Worm (Caenorhabditis elegans): ENCODE data around the gene W07G4.1.

The W07G4.1 gene

DNA sequence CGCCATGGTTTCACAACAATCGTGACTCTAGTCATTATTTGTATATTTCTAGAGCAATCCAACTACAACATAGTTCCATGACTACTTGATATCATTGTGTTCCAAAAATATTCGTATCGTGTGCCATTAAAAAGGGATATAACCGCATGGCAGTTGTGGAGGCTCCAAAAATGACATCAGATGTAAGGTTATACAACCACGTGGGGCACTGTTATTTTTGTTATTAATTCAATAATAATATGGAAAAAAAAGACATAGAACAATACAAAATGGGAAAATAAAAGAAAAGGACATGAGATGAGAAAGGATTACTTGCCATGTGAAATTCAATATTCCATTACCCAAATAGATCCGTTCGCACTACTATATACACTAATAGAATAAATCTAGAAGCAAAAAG is 42.1 kb downstream of the W07G4.1 start:
- TF ChIP-seq fkh-10 (GFP tag; optimal IDR thresholded peaks at IDR 0.05), result no peak
- TF ChIP-seq unc-62 (GFP tag; optimal IDR thresholded peaks at IDR 0.05 in 1 of 2), result peak in 1 of 2 experiments; percentile 14
- TF ChIP-seq unc-62 (tag; optimal IDR thresholded peaks at IDR 0.05), result no peak
- TF ChIP-seq egl-43 (GFP tag; IDR thresholded peaks at IDR 0.05), result no peak
- no peak for TF ChIP-seq pqm-1 (tag; optimal IDR thresholded peaks at IDR 0.05)
- TF ChIP-seq attf-4 (tag; optimal IDR thresholded peaks at IDR 0.05), result no peak
- no peak for TF ChIP-seq nhr-102 (tag; optimal IDR thresholded peaks at IDR 0.05)
- no peak for TF ChIP-seq nhr-10 (tag; optimal IDR thresholded peaks at IDR 0.05)

DNA sequence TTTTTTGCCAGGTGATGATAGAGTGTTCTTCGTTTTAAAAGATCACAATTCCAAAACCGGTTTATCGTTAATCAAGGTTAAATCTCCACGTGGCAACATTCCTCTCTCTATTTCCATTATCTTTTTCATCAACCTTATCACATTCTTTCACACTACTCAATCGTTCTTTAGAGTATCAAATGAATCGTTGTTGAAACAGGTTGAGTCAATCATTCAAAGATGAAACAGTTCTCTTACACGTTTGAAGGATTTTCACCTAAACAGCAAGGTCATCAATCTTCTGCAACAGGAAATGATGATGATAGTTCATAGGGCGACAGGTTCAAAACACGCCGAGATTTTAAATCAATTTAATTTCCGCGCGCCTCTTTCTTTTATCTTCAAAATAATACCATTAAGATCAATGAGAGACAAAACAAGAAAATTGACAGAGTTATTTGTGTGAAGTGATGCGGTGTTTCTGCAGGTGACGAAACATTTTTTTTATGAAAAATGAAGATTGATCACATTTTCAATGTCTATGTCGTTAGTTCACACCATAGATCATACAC is 47.9 kb downstream of the W07G4.1 start:
- TF ChIP-seq daf-16 (GFP tag; optimal IDR thresholded peaks at IDR 0.05), result no peak
- peak; percentile 53 for TF ChIP-seq daf-16 (tag; optimal IDR thresholded peaks at IDR 0.05)
- TF ChIP-seq lsy-2 (tag; optimal IDR thresholded peaks at IDR 0.05), result peak; percentile 47 to 51
- no peak for TF ChIP-seq tag-97 (GFP tag; IDR thresholded peaks at IDR 0.05)
- no peak for TF ChIP-seq F10B5.3 (tag; optimal IDR thresholded peaks at IDR 0.05)
- TF ChIP-seq mep-1 (tag; optimal IDR thresholded peaks at IDR 0.05), result peak; percentile 71
- no peak for TF ChIP-seq unc-39 (tag; optimal IDR thresholded peaks at IDR 0.05)
- peak; percentile 90 for TF ChIP-seq nhr-48 (tag; optimal IDR thresholded peaks at IDR 0.05)
- peak; percentile 79 for TF ChIP-seq gei-8 (GFP tag; optimal IDR thresholded peaks at IDR 0.05)
- peak; percentile 86 for TF ChIP-seq dmd-6 (GFP tag; IDR thresholded peaks at IDR 0.05)
- peak; percentile 41 for TF ChIP-seq nhr-11 (tag; optimal IDR thresholded peaks at IDR 0.05)
- TF ChIP-seq nhr-77 (tag; optimal IDR thresholded peaks at IDR 0.05), result peak; percentile 55
- TF ChIP-seq egl-43 (GFP tag; IDR thresholded peaks at IDR 0.05), result no peak
- no peak for TF ChIP-seq spr-1 (tag; optimal IDR thresholded peaks at IDR 0.05)
- TF ChIP-seq nhr-76 (tag; optimal IDR thresholded peaks at IDR 0.05), result peak; percentile 60
- no peak for TF ChIP-seq ZK546.5 (tag; optimal IDR thresholded peaks at IDR 0.05)
- peak; percentile 81 for TF ChIP-seq nhr-28 (tag; optimal IDR thresholded peaks at IDR 0.05)
- TF ChIP-seq hif-1 (tag; optimal IDR thresholded peaks at IDR 0.05), result peak in 1 of 2 experiments; percentile 7
- TF ChIP-seq nhr-6 (tag; optimal IDR thresholded peaks at IDR 0.05), result peak; percentile 57
- peak; percentile 91 for TF ChIP-seq mxl-3 (GFP tag; optimal IDR thresholded peaks at IDR 0.05)
- TF ChIP-seq lin-13 (GFP tag; optimal IDR thresholded peaks at IDR 0.05), result peak; percentile 16
- no peak for TF ChIP-seq lin-39 (tag; optimal IDR thresholded peaks at IDR 0.05)
- no peak for TF ChIP-seq mxl-2 (GFP tag; conservative IDR thresholded peaks at IDR 0.05)
- TF ChIP-seq pqm-1 (tag; optimal IDR thresholded peaks at IDR 0.05), result peak; percentile 23
- TF ChIP-seq snpc-4 (tag; optimal IDR thresholded peaks at IDR 0.05), result no peak
- TF ChIP-seq hmg-1.1 (GFP tag; IDR thresholded peaks at IDR 0.05), result no peak
- peak; percentile 91 for TF ChIP-seq aha-1 (tag)
- TF ChIP-seq dve-1 (tag; optimal IDR thresholded peaks at IDR 0.05; ENCODE audit: insufficient read depth), result peak; percentile 94
- TF ChIP-seq dpl-1 (GFP tag; optimal IDR thresholded peaks at IDR 0.05), result peak; percentile 27
- TF ChIP-seq unc-62 (GFP tag; optimal IDR thresholded peaks at IDR 0.05 in 1 of 2), result peak in 1 of 2 experiments; percentile 99
- TF ChIP-seq unc-62 (tag; optimal IDR thresholded peaks at IDR 0.05), result no peak
- TF ChIP-seq ceh-32 (tag; optimal IDR thresholded peaks at IDR 0.05; ENCODE audit: poor library complexity), result no peak
- TF ChIP-seq hlh-30 (tag; optimal IDR thresholded peaks at IDR 0.05; ENCODE audit: insufficient read depth), result peak; percentile 75
- peak; percentile 78 to 94 for TF ChIP-seq mdl-1 (tag; optimal IDR thresholded peaks at IDR 0.05)
- peak; percentile 31 for TF ChIP-seq nhr-10 (tag; optimal IDR thresholded peaks at IDR 0.05)
- peak; percentile 36 for TF ChIP-seq nhr-102 (tag; optimal IDR thresholded peaks at IDR 0.05)
- TF ChIP-seq lin-1 (GFP tag; IDR thresholded peaks at IDR 0.05), result peak; percentile 47; the same call in 1 of the 2 replicates
- no peak for TF ChIP-seq madf-5 (GFP tag; IDR thresholded peaks at IDR 0.05)
- peak; percentile 86 for TF ChIP-seq cey-2 (tag; optimal IDR thresholded peaks at IDR 0.05; ENCODE audit: borderline replicate concordance, insufficient read depth)
- no peak for TF ChIP-seq F26F4.8 (GFP tag; conservative IDR thresholded peaks at IDR 0.05)
- no peak for TF ChIP-seq F44E2.7 (GFP tag; IDR thresholded peaks at IDR 0.05)
- TF ChIP-seq nhr-25 (tag; optimal IDR thresholded peaks at IDR 0.05; ENCODE audit: borderline replicate concordance, insufficient read depth), result peak; percentile 78
- no peak for TF ChIP-seq zfp-3 (GFP tag; conservative IDR thresholded peaks at IDR 0.05)
- TF ChIP-seq T20F7.1 (GFP tag; optimal IDR thresholded peaks at IDR 0.05), result peak; percentile 20
- peak; percentile 90 for TF ChIP-seq hlh-11 (tag; optimal IDR thresholded peaks at IDR 0.05)
- TF ChIP-seq tra-1 (GFP tag; IDR thresholded peaks at IDR 0.05), result peak; percentile 74
